Fruit fly (Drosophila melanogaster) whole organism: ENCODE measurements around the gene CG14316.

Experiments used
- CG8478 ChIP-seq: fragments of >200 bp; optimal IDR thresholded peaks from 2 replicates; lab custom pipeline; 2018; ENCODE audit warnings: inconsistent platforms
- Dll ChIP-seq: fragments of >200 bp; optimal IDR thresholded peaks from 2 replicates; lab custom pipeline; 2017
- EcR ChIP-seq, 2 experiments: fragments of >200 bp; optimal IDR thresholded peaks; 2 replicates each; lab custom pipeline; 2017; ENCODE audit warnings: missing biosample characterization in 2 of 2, missing genetic modification characterization in 2 of 2, missing genetic modification reagents in 2 of 2
- pan ChIP-seq: fragments of >200 bp; optimal IDR thresholded peaks from 2 replicates; lab custom pipeline; 2017
- psq ChIP-seq: fragments of >200 bp; optimal IDR thresholded peaks from 2 replicates; lab custom pipeline; 2017
- usp ChIP-seq: fragments of >200 bp; optimal IDR thresholded peaks from 2 replicates; lab custom pipeline; 2017; ENCODE audit warnings: missing biosample characterization, missing genetic modification characterization, mixed read lengths

DNA sequence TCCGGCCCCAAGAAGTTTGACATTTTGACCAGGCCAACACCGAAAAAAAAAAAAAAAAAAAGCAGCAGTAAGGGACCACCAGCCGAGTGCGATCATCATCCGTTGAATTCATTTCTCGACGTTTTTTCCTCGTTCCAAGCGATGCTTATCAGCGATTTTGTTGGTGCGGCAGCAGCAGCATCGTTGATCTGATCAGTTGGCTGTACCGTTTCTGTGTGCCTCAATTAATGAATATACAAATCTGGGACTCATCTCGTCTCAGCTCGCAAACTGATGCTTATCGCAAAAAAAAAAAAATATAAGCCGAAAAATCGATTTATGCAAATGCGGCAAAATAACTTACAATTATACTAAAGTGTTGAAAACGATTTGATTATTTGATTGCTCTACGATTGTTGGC is 7.1 kb upstream of the CG14316 start:
- no peak for TF ChIP-seq Dll
- no peak for TF ChIP-seq usp
- TF ChIP-seq psq (lab: Kevin White, UChicago): no peak
- TF ChIP-seq pan (lab: Kevin White, UChicago): no peak
- no peak for TF ChIP-seq EcR (GFP tag; optimal IDR thresholded peaks at IDR 0.05; lab: Kevin White, UChicago)
- TF ChIP-seq CG8478 (lab: Kevin White, UChicago): no peak
